Worm (Caenorhabditis elegans): Measurements from ENCODE around the gene F44E5.5.

Gene F44E5.5

ce11 chrII:11777893-11778480 lies 18.5 kb downstream of the F44E5.5 start, which contains the start of the genes patr-1 and dna-2 (continued):
- TF ChIP-seq elt-2 (tag; optimal IDR thresholded peaks at IDR 0.05) (peak; percentile 31), ceh-28 (tag; optimal IDR thresholded peaks at IDR 0.05) (no peak), ZK546.5 (tag; optimal IDR thresholded peaks at IDR 0.05) (no peak), ztf-11 (tag; optimal IDR thresholded peaks at IDR 0.05) (no peak), aly-2 (tag; optimal IDR thresholded peaks at IDR 0.05) (no peak), fkh-2 (tag; optimal IDR thresholded peaks at IDR 0.05) (no peak), nhr-23 (tag; optimal IDR thresholded peaks at IDR 0.05) (peak; percentile 48), ama-1 (optimal IDR thresholded peaks at IDR 0.05) (no peak), nhr-11 (tag; optimal IDR thresholded peaks at IDR 0.05) (no peak), skn-1 (tag; optimal IDR thresholded peaks at IDR 0.05) (peak; percentile 45), elt-3 (tag; optimal IDR thresholded peaks at IDR 0.05) (no peak), nhr-237 (tag; optimal IDR thresholded peaks at IDR 0.05) (no peak), elt-1 (tag; optimal IDR thresholded peaks at IDR 0.05) (no peak), unc-62 (GFP tag; optimal IDR thresholded peaks at IDR 0.05) (no peak), lin-39 (tag; optimal IDR thresholded peaks at IDR 0.05) (peak; percentile 24), ceh-9 (tag; optimal IDR thresholded peaks at IDR 0.05) (no peak), lsy-12 (tag; optimal IDR thresholded peaks at IDR 0.05) (no peak), nhr-67 (tag; optimal IDR thresholded peaks at IDR 0.05) (no peak), mml-1 (tag; optimal IDR thresholded peaks at IDR 0.05) (no peak), nhr-76 (tag; optimal IDR thresholded peaks at IDR 0.05) (no peak), sea-2 (GFP tag; optimal IDR thresholded peaks at IDR 0.05) (no peak), egl-27 (tag; optimal IDR thresholded peaks at IDR 0.05) (no peak), egl-5 (tag; optimal IDR thresholded peaks at IDR 0.05) (peak; percentile 5), fkh-10 (GFP tag; optimal IDR thresholded peaks at IDR 0.05) (no peak)

- TF ChIP-seq eor-1 (tag; optimal IDR thresholded peaks at IDR 0.05) (no peak), pha-4 (tag; optimal IDR thresholded peaks at IDR 0.05) (peak; percentile 55), nfya-1 (tag; optimal IDR thresholded peaks at IDR 0.05; ENCODE audit: insufficient read depth) (peak; percentile 21)
Measured at ce11 chrII:11782493-11782892, 23.0 kb downstream of the F44E5.5 start, which contains the start of gene F43G6.16. TSS of gene F43G6.16 (minus strand) at chrII:11782633.

ce11 chrII:11788025-11788424 lies 28.6 kb downstream of the F44E5.5 start:
- TF ChIP-seq pha-4 (tag; optimal IDR thresholded peaks at IDR 0.05) (peak; percentile 41), snpc-4 (tag; optimal IDR thresholded peaks at IDR 0.05) (no peak), fkh-2 (tag; optimal IDR thresholded peaks at IDR 0.05) (no peak), tbx-2 (tag; optimal IDR thresholded peaks at IDR 0.05) (no peak), nhr-67 (tag; optimal IDR thresholded peaks at IDR 0.05) (no peak), aly-2 (tag; optimal IDR thresholded peaks at IDR 0.05) (no peak), lsy-12 (tag; optimal IDR thresholded peaks at IDR 0.05) (no peak)

ce11 chrII:11790458-11790857 lies 31.0 kb downstream of the F44E5.5 start, which contains the start of gene F43G6.4:
TSS of gene F43G6.4 (plus strand) at chrII:11790758.
- TF ChIP-seq fkh-2 (tag; optimal IDR thresholded peaks at IDR 0.05) (no peak), ceh-16 (tag; optimal IDR thresholded peaks at IDR 0.05) (no peak), skn-1 (tag; optimal IDR thresholded peaks at IDR 0.05) (no peak), elt-1 (tag; optimal IDR thresholded peaks at IDR 0.05) (no peak), lin-15B (tag; optimal IDR thresholded peaks at IDR 0.05) (no peak)

ce11 chrII:11794392-11794791 lies 34.9 kb downstream of the F44E5.5 start:
- TF ChIP-seq lin-39 (tag; optimal IDR thresholded peaks at IDR 0.05) (peak; percentile 44), ceh-16 (tag; optimal IDR thresholded peaks at IDR 0.05) (no peak)

- TF ChIP-seq egl-5 (tag; optimal IDR thresholded peaks at IDR 0.05), result no peak
- TF ChIP-seq ama-1 (optimal IDR thresholded peaks at IDR 0.05), result no peak
- TF ChIP-seq pqm-1 (tag; optimal IDR thresholded peaks at IDR 0.05), result peak; percentile 58
- peak; percentile 90 for TF ChIP-seq pha-4 (tag; optimal IDR thresholded peaks at IDR 0.05)
- no peak for TF ChIP-seq nfya-1 (tag; optimal IDR thresholded peaks at IDR 0.05; ENCODE audit: insufficient read depth)
- peak; percentile 92 for TF ChIP-seq elt-2 (tag; optimal IDR thresholded peaks at IDR 0.05)
Measured at ce11 chrII:11797194-11797593, 37.7 kb downstream of the F44E5.5 start.

Data from whole organism, L3 larva.